Worm (Caenorhabditis elegans) whole organism, late embryonic: ENCODE measurements around the gene atg-2.

Experiments
- C38D4.7 ChIP-seq: fragments of 200-800 bp; sonication (Bioruptor generic); optimal IDR thresholded peaks from 2 replicates; lab custom pipeline; 2018; ENCODE audit warnings: mild to moderate bottlenecking, missing genetic modification characterization, moderate library complexity, missing compliant biosample characterization
- F13H6.1 ChIP-seq: sonication (generic microtip); optimal IDR thresholded peaks from 2 replicates; lab custom pipeline; 2016; ENCODE audit warnings: missing genetic modification characterization, missing compliant biosample characterization
- T23F11.4 ChIP-seq: fragments of 200-800 bp; sonication (Bioruptor generic); optimal IDR thresholded peaks from 2 replicates; lab custom pipeline; 2018; ENCODE audit warnings: mild to moderate bottlenecking, missing genetic modification characterization, missing compliant biosample characterization
- Y22D7AL.16 ChIP-seq: sonication (generic microtip); optimal IDR thresholded peaks from 2 replicates; lab custom pipeline; 2016; ENCODE audit warnings: missing genetic modification characterization, missing compliant biosample characterization
- ceh-19 ChIP-seq: fragments of 200-800 bp; sonication (Bioruptor generic); optimal IDR thresholded peaks from 2 replicates; lab custom pipeline; 2018; ENCODE audit warnings: mild to moderate bottlenecking, missing genetic modification characterization, missing compliant biosample characterization
- ceh-31 ChIP-seq: sonication (generic microtip); optimal IDR thresholded peaks from 2 replicates; lab custom pipeline; 2016; ENCODE audit warnings: missing genetic modification characterization, missing compliant biosample characterization
- ceh-34 ChIP-seq: sonication (generic microtip); optimal IDR thresholded peaks from 2 replicates; lab custom pipeline; 2016; ENCODE audit warnings: mild to moderate bottlenecking, missing genetic modification characterization, missing compliant biosample characterization
- ceh-45 ChIP-seq: fragments of 200-800 bp; sonication (Bioruptor generic); IDR thresholded peaks from 2 replicates; pipeline ENCODE4 v1.3.6; 2022; ENCODE audit warnings: missing genetic modification reagents, missing genetic modification characterization, missing compliant biosample characterization
- ceh-48 ChIP-seq: sonication (generic microtip); optimal IDR thresholded peaks from 2 replicates; lab custom pipeline; 2016; ENCODE audit warnings: missing genetic modification characterization, inconsistent platforms, missing compliant biosample characterization
- ceh-9 ChIP-seq: sonication (generic microtip); optimal IDR thresholded peaks from 2 replicates; lab custom pipeline; 2016; ENCODE audit warnings: mild to moderate bottlenecking, missing genetic modification characterization, inconsistent platforms, missing compliant biosample characterization
- dmd-4 ChIP-seq: sonication (generic microtip); optimal IDR thresholded peaks from 2 replicates; lab custom pipeline; 2016; ENCODE audit warnings: borderline replicate concordance, missing genetic modification characterization, missing compliant biosample characterization
- dve-1 ChIP-seq: sonication (generic microtip); optimal IDR thresholded peaks from 2 replicates; lab custom pipeline; 2017; ENCODE audit warnings: antibody characterized with exemption, mild to moderate bottlenecking, missing genetic modification characterization, missing compliant biosample characterization
- elt-2 ChIP-seq: sonication (generic microtip); optimal IDR thresholded peaks from 2 replicates; lab custom pipeline; 2016; ENCODE audit warnings: missing genetic modification reagents, missing genetic modification characterization, missing compliant biosample characterization
- ets-4 ChIP-seq: sonication (generic microtip); optimal IDR thresholded peaks from 2 replicates; lab custom pipeline; 2016; ENCODE audit warnings: missing genetic modification characterization, missing compliant biosample characterization
- fax-1 ChIP-seq: sonication (generic microtip); optimal IDR thresholded peaks from 2 replicates; lab custom pipeline; 2016; ENCODE audit warnings: missing genotype, missing genetic modification characterization, missing compliant biosample characterization
- fkh-10 ChIP-seq: fragments of 150-350 bp; optimal IDR thresholded peaks from 2 replicates; lab custom pipeline; 2014; ENCODE audit warnings: missing biosample characterization, missing genetic modification reagents, missing genetic modification characterization
- hlh-15 ChIP-seq: sonication (generic microtip); optimal IDR thresholded peaks from 2 replicates; lab custom pipeline; 2016; ENCODE audit warnings: missing genetic modification characterization, missing compliant biosample characterization
- hlh-30 ChIP-seq: sonication (generic microtip); optimal IDR thresholded peaks from 2 replicates; lab custom pipeline; 2017; ENCODE audit warnings: antibody characterized with exemption, missing genetic modification characterization, missing compliant biosample characterization; ENCODE audit not compliant: insufficient read depth
- lim-6 ChIP-seq: sonication (generic microtip); optimal IDR thresholded peaks from 2 replicates; lab custom pipeline; 2016; ENCODE audit warnings: missing genetic modification characterization, missing compliant biosample characterization
- lin-11 ChIP-seq: fragments of 200-800 bp; sonication (Bioruptor generic); optimal IDR thresholded peaks from 2 replicates; lab custom pipeline; 2018; ENCODE audit warnings: mild to moderate bottlenecking, missing genetic modification characterization, missing compliant biosample characterization
- nfya-1 ChIP-seq: sonication (generic microtip); optimal IDR thresholded peaks from 2 replicates; lab custom pipeline; 2017; ENCODE audit warnings: missing genetic modification characterization, mild to moderate bottlenecking, missing compliant biosample characterization, antibody characterized with exemption, moderate library complexity
- npax-4 ChIP-seq: sonication (generic microtip); optimal IDR thresholded peaks from 2 replicates; lab custom pipeline; 2016; ENCODE audit warnings: missing genetic modification characterization, missing compliant biosample characterization
- pag-3 ChIP-seq: sonication (generic microtip); optimal IDR thresholded peaks from 2 replicates; lab custom pipeline; 2016; ENCODE audit warnings: missing compliant biosample characterization, missing genetic modification characterization, borderline replicate concordance
- pros-1 ChIP-seq: fragments of 150-350 bp; optimal IDR thresholded peaks from 2 replicates; lab custom pipeline; 2014; ENCODE audit warnings: missing biosample characterization, missing genetic modification reagents, missing genetic modification characterization
- ref-2 ChIP-seq: sonication (generic microtip); optimal IDR thresholded peaks from 2 replicates; lab custom pipeline; 2016; ENCODE audit warnings: missing genetic modification characterization, missing compliant biosample characterization
- rnt-1 ChIP-seq: sonication (generic microtip); optimal IDR thresholded peaks from 2 replicates; lab custom pipeline; 2016; ENCODE audit warnings: missing genetic modification characterization, missing compliant biosample characterization
- sdc-2 ChIP-seq: sonication (generic microtip); optimal IDR thresholded peaks from 2 replicates; lab custom pipeline; 2016; ENCODE audit warnings: missing genotype, missing genetic modification characterization, missing compliant biosample characterization
- sox-4 ChIP-seq: sonication (generic microtip); optimal IDR thresholded peaks from 2 replicates; lab custom pipeline; 2017; ENCODE audit warnings: mild to moderate bottlenecking, missing genetic modification characterization, inconsistent platforms, missing compliant biosample characterization
- ttx-3 ChIP-seq: sonication (generic microtip); optimal IDR thresholded peaks from 2 replicates; lab custom pipeline; 2016; ENCODE audit warnings: missing genetic modification reagents, missing genetic modification characterization, missing compliant biosample characterization
- unc-3 ChIP-seq, 2 experiments: fragments of 200-800 bp in 1 of 2; sonication (Bioruptor generic) in 1 of 2; sonication (generic microtip) in 1 of 2; conservative IDR thresholded peaks in 1 of 2; optimal IDR thresholded peaks in 1 of 2; 2 replicates each; pipeline versions ENCODE4 v1.3.6 to Lab custom; 2016 to 2022; ENCODE audit warnings: missing compliant biosample characterization in 2 of 2, missing genetic modification characterization in 2 of 2, missing genetic modification reagents in 1 of 2
- unc-42 ChIP-seq: sonication (generic microtip); optimal IDR thresholded peaks from 2 replicates; lab custom pipeline; 2016; ENCODE audit warnings: missing genotype, missing genetic modification characterization, missing compliant biosample characterization
- unc-55 ChIP-seq: sonication (generic microtip); optimal IDR thresholded peaks from 2 replicates; lab custom pipeline; 2017; ENCODE audit warnings: missing biosample characterization, missing genetic modification reagents, missing genetic modification characterization

Gene atg-2

DNA sequence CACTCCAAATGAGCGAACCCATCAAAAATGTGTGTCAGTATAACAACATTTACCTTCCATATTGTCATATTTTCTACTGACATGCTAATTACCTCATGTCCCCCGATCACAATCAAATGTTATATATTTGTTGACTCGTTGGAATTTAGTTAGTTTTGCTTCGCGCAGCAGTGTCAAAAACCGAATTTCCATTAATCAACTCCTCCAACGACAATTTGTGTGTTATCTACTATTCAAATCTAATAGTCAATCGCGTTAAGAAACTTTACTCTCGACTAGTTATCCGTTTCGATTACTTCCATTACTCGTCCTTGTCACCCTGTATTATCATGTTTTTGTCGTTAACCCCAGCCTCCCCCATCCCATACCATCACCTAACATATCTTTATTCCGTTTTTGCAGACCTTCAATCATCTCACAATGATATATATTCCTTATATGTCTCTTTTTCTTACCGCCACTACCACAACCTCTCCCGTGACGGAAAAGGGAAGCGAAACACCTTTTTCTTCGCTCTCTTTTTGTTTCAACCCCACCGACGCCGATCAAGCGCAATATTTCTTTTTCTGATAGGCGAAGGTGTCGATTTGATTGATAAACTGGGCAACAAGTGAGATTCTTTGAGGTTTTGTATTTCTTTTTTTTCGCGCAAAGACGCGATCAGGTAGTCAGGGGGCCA, 10.6 kb upstream of the atg-2 start:
- TF ChIP-seq T23F11.4 (GFP tag; lab: Kevin White, UChicago), result no peak
- TF ChIP-seq pros-1 (tag; lab: Kevin White, UChicago), result no peak
- no peak for TF ChIP-seq C38D4.7 (GFP tag; lab: Kevin White, UChicago)
- TF ChIP-seq ceh-34 (tag; lab: Kevin White, UChicago), result no peak
- no peak for TF ChIP-seq ceh-9
- TF ChIP-seq unc-3 (GFP tag; conservative IDR thresholded peaks at IDR 0.05; lab: Robert Waterston, UW), result no peak
- TF ChIP-seq unc-3 (tag; optimal IDR thresholded peaks at IDR 0.05; lab: Kevin White, UChicago), result no peak
- no peak for TF ChIP-seq ets-4
- no peak for TF ChIP-seq fax-1 (tag; lab: Kevin White, UChicago)
- TF ChIP-seq dmd-4 (tag; lab: Kevin White, UChicago), result no peak
- TF ChIP-seq ref-2, result no peak
- no peak for TF ChIP-seq ceh-45 (GFP tag; lab: Robert Waterston, UW)
- no peak for TF ChIP-seq pag-3 (tag; lab: Kevin White, UChicago)
- no peak for TF ChIP-seq ceh-19 (GFP tag; lab: Kevin White, UChicago)
- no peak for TF ChIP-seq rnt-1 (tag; lab: Kevin White, UChicago)
- no peak for TF ChIP-seq lin-11 (tag; lab: Kevin White, UChicago)
- no peak for TF ChIP-seq F13H6.1 (tag; lab: Kevin White, UChicago)

DNA sequence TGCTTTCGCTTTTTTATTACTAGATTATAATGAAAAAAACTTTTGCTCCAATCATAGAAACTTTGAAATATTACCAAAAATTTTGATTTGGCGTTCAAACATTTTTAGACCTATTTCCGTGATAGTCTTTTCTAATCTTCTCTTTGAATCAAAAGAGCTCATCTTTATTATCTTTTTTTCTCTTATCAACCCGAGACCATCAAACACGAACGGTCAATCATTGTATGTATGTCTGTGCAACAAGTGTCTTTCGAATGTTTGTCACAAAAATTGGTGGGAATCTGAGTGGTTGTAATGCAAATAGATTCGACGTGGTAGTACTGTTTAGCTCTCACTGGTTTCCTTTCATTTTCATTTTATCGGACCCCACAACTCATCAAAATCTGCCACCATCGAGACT, 6.8 kb upstream of the atg-2 start, which contains the start of gene M03A8.3:
TSS of gene M03A8.3 (plus strand) at position 278 of the 400 bp plus-strand sequence.
- TF ChIP-seq F13H6.1 (tag; lab: Kevin White, UChicago) (no peak), elt-2 (tag; lab: Kevin White, UChicago) (peak; percentile 64), ttx-3 (no peak), hlh-15 (tag; lab: Kevin White, UChicago) (no peak)

DNA sequence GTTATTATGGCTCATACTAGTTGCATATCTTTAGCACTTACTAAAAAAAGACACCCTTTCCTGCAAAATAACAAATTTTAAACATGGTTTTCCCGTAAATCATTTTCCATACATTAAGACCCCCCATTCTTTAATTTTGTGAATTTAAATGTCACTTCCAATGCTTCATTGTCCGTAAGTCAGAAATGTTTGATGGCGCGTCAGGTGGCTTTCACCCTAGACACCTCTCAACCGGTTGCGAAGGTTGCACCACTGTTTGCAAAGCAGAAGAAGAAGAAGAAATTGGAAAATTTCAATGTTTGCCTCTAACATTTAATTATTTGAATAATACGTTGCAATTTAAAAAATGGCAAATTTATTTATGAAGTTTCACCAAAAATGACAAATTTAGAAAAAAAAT, 5.0 kb upstream of the atg-2 start:
- TF ChIP-seq unc-55 (peak; percentile 61), npax-4 (tag; lab: Kevin White, UChicago) (no peak), ref-2 (no peak), Y22D7AL.16 (no peak), dve-1 (tag; lab: Kevin White, UChicago) (no peak), nfya-1 (tag; lab: Kevin White, UChicago) (no peak), lim-6 (tag; lab: Kevin White, UChicago) (no peak), sox-4 (tag; lab: Kevin White, UChicago) (no peak)

DNA sequence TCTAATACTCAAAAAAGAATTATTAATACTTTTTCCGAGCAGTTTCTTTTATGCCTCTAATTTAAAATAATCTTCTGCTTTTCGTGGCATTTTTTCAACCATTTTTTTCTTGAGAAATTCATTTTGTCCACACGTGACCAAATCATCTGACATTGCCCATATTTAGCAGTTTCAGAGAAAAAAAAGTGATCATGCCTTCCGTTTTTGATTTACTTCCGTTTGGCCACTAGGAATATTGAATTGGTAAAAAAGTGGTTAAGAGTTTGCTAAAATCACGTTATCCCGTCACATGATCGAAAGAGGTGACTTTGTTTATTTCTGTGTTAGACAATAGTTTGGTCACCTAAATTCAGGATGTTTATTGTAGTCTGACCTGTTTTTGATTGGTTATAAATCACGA, 2.2 kb upstream of the atg-2 start:
- TF ChIP-seq dmd-4 (tag; lab: Kevin White, UChicago), result no peak
- TF ChIP-seq hlh-30, result peak; percentile 29

DNA sequence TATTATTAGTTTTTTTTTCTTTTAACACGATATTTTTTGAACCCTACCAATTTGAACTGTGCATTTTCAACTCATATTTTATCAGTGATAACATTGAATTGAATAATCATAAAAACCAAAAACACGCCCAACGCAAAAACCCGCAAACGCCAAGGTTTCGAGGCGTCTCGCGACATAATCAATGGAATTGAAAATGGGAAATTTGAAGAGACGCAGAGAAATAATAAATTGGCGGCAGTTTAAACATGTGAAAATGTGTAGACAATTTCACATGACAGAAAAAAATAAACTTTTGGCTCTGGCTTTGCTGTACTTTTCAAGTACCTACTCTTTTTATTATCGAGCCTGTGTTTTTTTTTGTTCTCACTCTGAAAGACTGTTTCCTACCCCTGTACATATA, 1.7 kb upstream of the atg-2 start:
- TF ChIP-seq ceh-48 (peak; percentile 67), ceh-31 (peak; percentile 11), elt-2 (tag; lab: Kevin White, UChicago) (peak; percentile 31), sdc-2 (tag; lab: Kevin White, UChicago) (peak; percentile 69), unc-42 (tag; lab: Kevin White, UChicago) (peak; percentile 66), fkh-10 (GFP tag; lab: Kevin White, UChicago) (no peak), unc-3 (GFP tag; conservative IDR thresholded peaks at IDR 0.05; lab: Robert Waterston, UW) (no peak), unc-3 (tag; optimal IDR thresholded peaks at IDR 0.05; lab: Kevin White, UChicago) (no peak), hlh-30 (peak; percentile 4)
- TF ChIP-seq, all 69 proteins: peak for 6
